Worm (Caenorhabditis elegans): ENCODE data around the gene K07E3.4.

The K07E3.4 gene

ce11 chrX:8077748-8078147 lies 6.1 kb downstream of the K07E3.4 start, which contains the start of gene C46F2.1:
Gene C46F2.1, plus strand, starts transcription at chrX:8078048.
- TF ChIP-seq dve-1 (tag; optimal IDR thresholded peaks at IDR 0.05; ENCODE audit: insufficient read depth) (peak; percentile 45), lin-39 (tag; optimal IDR thresholded peaks at IDR 0.05) (no peak), hlh-30 (tag; optimal IDR thresholded peaks at IDR 0.05; ENCODE audit: insufficient read depth) (no peak), nhr-77 (tag; optimal IDR thresholded peaks at IDR 0.05) (no peak), hlh-11 (tag; optimal IDR thresholded peaks at IDR 0.05) (peak; percentile 9), daf-16 (GFP tag; optimal IDR thresholded peaks at IDR 0.05) (no peak), daf-16 (tag; optimal IDR thresholded peaks at IDR 0.05) (peak; percentile 30)

ce11 chrX:8074527-8074926 lies 9.3 kb downstream of the K07E3.4 start:
- no peak for TF ChIP-seq F10B5.3 (tag; optimal IDR thresholded peaks at IDR 0.05)
- peak; percentile 81 for TF ChIP-seq dmd-6 (GFP tag; IDR thresholded peaks at IDR 0.05)
- TF ChIP-seq hlh-11 (tag; optimal IDR thresholded peaks at IDR 0.05) = peak; percentile 65
- TF ChIP-seq tra-1 (GFP tag; IDR thresholded peaks at IDR 0.05) = peak; percentile 92
- TF ChIP-seq dve-1 (tag; optimal IDR thresholded peaks at IDR 0.05; ENCODE audit: insufficient read depth) = peak; percentile 65
- TF ChIP-seq ceh-20 (GFP tag; IDR thresholded peaks at IDR 0.05) = peak; percentile 72; the same call in 1 of the 2 replicates
- TF ChIP-seq D1046.2 (GFP tag; IDR thresholded peaks at IDR 0.05) = no peak
- TF ChIP-seq pqm-1 (tag; optimal IDR thresholded peaks at IDR 0.05) = peak; percentile 2
- no peak for TF ChIP-seq daf-16 (GFP tag; optimal IDR thresholded peaks at IDR 0.05)
- peak; percentile 39 for TF ChIP-seq daf-16 (tag; optimal IDR thresholded peaks at IDR 0.05)
- TF ChIP-seq php-3 (GFP tag; IDR thresholded peaks at IDR 0.05) = peak; percentile 98
- TF ChIP-seq aha-1 (tag) = no peak
- TF ChIP-seq nhr-28 (tag; optimal IDR thresholded peaks at IDR 0.05) = peak; percentile 55
- TF ChIP-seq lin-38 (GFP tag; IDR thresholded peaks at IDR 0.05) = no peak

ce11 chrX:8069293-8069692 lies 14.5 kb downstream of the K07E3.4 start, which contains the start of gene C18A11.1:
Gene C18A11.1, plus strand, starts transcription at chrX:8069328.
- TF ChIP-seq gei-8 (GFP tag; optimal IDR thresholded peaks at IDR 0.05) (no peak), ceh-82 (tag; optimal IDR thresholded peaks at IDR 0.05) (no peak), zag-1 (tag; optimal IDR thresholded peaks at IDR 0.05) (no peak), mdl-1 (tag; optimal IDR thresholded peaks at IDR 0.05) (peak in 1 of 2 experiments; percentile 13), vab-7 (GFP tag; IDR thresholded peaks at IDR 0.05) (no peak), daf-19 (GFP tag; conservative IDR thresholded peaks at IDR 0.05) (no peak), dpl-1 (GFP tag; optimal IDR thresholded peaks at IDR 0.05) (no peak), dmd-9 (GFP tag; IDR thresholded peaks at IDR 0.05) (no peak), jun-1 (tag; optimal IDR thresholded peaks at IDR 0.05) (no peak), tag-97 (GFP tag; IDR thresholded peaks at IDR 0.05) (no peak), F37D6.2 (tag; optimal IDR thresholded peaks at IDR 0.05) (no peak), lim-7 (GFP tag; IDR thresholded peaks at IDR 0.05) (no peak), T20F7.1 (GFP tag; optimal IDR thresholded peaks at IDR 0.05) (peak; percentile 38), ZK546.5 (tag; optimal IDR thresholded peaks at IDR 0.05) (no peak), tra-1 (GFP tag; IDR thresholded peaks at IDR 0.05) (no peak), nhr-10 (tag; optimal IDR thresholded peaks at IDR 0.05) (no peak), lin-15B (tag; optimal IDR thresholded peaks at IDR 0.05) (no peak), aha-1 (tag) (no peak), F10B5.3 (tag; optimal IDR thresholded peaks at IDR 0.05) (no peak), ztf-7 (tag; optimal IDR thresholded peaks at IDR 0.05) (no peak), zip-2 (tag; optimal IDR thresholded peaks at IDR 0.05) (no peak), nhr-41 (GFP tag; IDR thresholded peaks at IDR 0.05) (no peak), ZK337.2 (GFP tag; IDR thresholded peaks at IDR 0.05) (no peak), mxl-3 (GFP tag; optimal IDR thresholded peaks at IDR 0.05) (no peak), mxl-2 (GFP tag; conservative IDR thresholded peaks at IDR 0.05) (no peak), nhr-111 (GFP tag; optimal IDR thresholded peaks at IDR 0.05) (no peak), nhr-11 (tag; optimal IDR thresholded peaks at IDR 0.05) (no peak), Y5F2A.4 (GFP tag; optimal IDR thresholded peaks at IDR 0.05) (no peak), ceh-32 (tag; optimal IDR thresholded peaks at IDR 0.05; ENCODE audit: poor library complexity) (no peak), spr-3 (GFP tag; optimal IDR thresholded peaks at IDR 0.05) (no peak), Y75B8A.6 (GFP tag; IDR thresholded peaks at IDR 0.05) (no peak), ztf-11 (tag; optimal IDR thresholded peaks at IDR 0.05) (no peak), mep-1 (tag; optimal IDR thresholded peaks at IDR 0.05) (peak; percentile 54), nhr-77 (tag; optimal IDR thresholded peaks at IDR 0.05) (peak; percentile 74), daf-12 (tag; optimal IDR thresholded peaks at IDR 0.05) (no peak), duxl-1 (tag; optimal IDR thresholded peaks at IDR 0.05; ENCODE audit: poor library complexity) (no peak)

Measured in whole organism, L4 larva.